Worm (Caenorhabditis elegans) whole organism, mixed stage, embryonic: ENCODE data around the gene F01G4.4.
"Not testable (repeated sequence)": the region's sequence is repeated elsewhere in the genome, so short reads cannot be mapped to it uniquely, and the experiment has no call there.

Source experiments
- M03D4.4 ChIP-seq: sonication (generic microtip); optimal IDR thresholded peaks from 2 replicates; lab custom pipeline; 2017; ENCODE audit warnings: mild to moderate bottlenecking, missing genetic modification characterization, missing compliant biosample characterization
- bed-3 ChIP-seq: fragments of 200-800 bp; sonication (Bioruptor generic); optimal IDR thresholded peaks from 3 replicates; lab custom pipeline; 2018; ENCODE audit warnings: mild to moderate bottlenecking, missing genetic modification characterization, moderate library complexity, missing compliant biosample characterization
- blmp-1 ChIP-seq: fragments of 150-350 bp; optimal IDR thresholded peaks from 2 replicates; lab custom pipeline; 2014; ENCODE audit warnings: missing biosample characterization, missing genetic modification characterization
- ceh-39 ChIP-seq: fragments of 150-350 bp; optimal IDR thresholded peaks from 2 replicates; lab custom pipeline; 2014; ENCODE audit warnings: missing biosample characterization, missing genetic modification characterization
- ceh-43 ChIP-seq: fragments of 200-800 bp; sonication (Bioruptor generic); optimal IDR thresholded peaks from 2 replicates; lab custom pipeline; 2018; ENCODE audit warnings: mild to moderate bottlenecking, missing genetic modification characterization, moderate library complexity, missing compliant biosample characterization
- ceh-83 ChIP-seq: fragments of 200-800 bp; sonication (Bioruptor generic); optimal IDR thresholded peaks from 2 replicates; lab custom pipeline; 2018; ENCODE audit warnings: mild to moderate bottlenecking, missing genetic modification characterization, missing compliant biosample characterization
- ces-1 ChIP-seq: fragments of 150-350 bp; optimal IDR thresholded peaks from 2 replicates; lab custom pipeline; 2014; ENCODE audit warnings: missing biosample characterization, missing genetic modification reagents, missing genetic modification characterization
- cnd-1 ChIP-seq: fragments of 200-800 bp; sonication (Bioruptor generic); optimal IDR thresholded peaks from 2 replicates; lab custom pipeline; 2018; ENCODE audit warnings: mild to moderate bottlenecking, missing genetic modification characterization, missing compliant biosample characterization
- drap-1 ChIP-seq: fragments of 200-800 bp; sonication (Bioruptor generic); optimal IDR thresholded peaks from 3 replicates; lab custom pipeline; 2018; ENCODE audit warnings: mild to moderate bottlenecking, missing genetic modification characterization, missing compliant biosample characterization
- elt-1 ChIP-seq: sonication (generic microtip); optimal IDR thresholded peaks from 2 replicates; lab custom pipeline; 2017; ENCODE audit warnings: missing genetic modification characterization, mild to moderate bottlenecking, missing compliant biosample characterization, antibody characterized with exemption, moderate library complexity, borderline replicate concordance; ENCODE audit not compliant: insufficient read depth
- elt-3 ChIP-seq: fragments of 150-350 bp; optimal IDR thresholded peaks from 2 replicates; lab custom pipeline; 2014; ENCODE audit warnings: missing biosample characterization, missing genetic modification characterization
- flh-1 ChIP-seq: fragments of 200-800 bp; sonication (Bioruptor generic); optimal IDR thresholded peaks from 2 replicates; lab custom pipeline; 2018; ENCODE audit warnings: mild to moderate bottlenecking, missing genetic modification characterization, moderate library complexity, missing compliant biosample characterization
- ham-2 ChIP-seq: fragments of 200-800 bp; sonication (Bioruptor generic); optimal IDR thresholded peaks from 2 replicates; lab custom pipeline; 2018; ENCODE audit warnings: mild to moderate bottlenecking, missing genetic modification characterization, missing compliant biosample characterization
- hlh-1 ChIP-seq: fragments of 150-350 bp; optimal IDR thresholded peaks from 2 replicates; lab custom pipeline; 2014; ENCODE audit warnings: missing biosample characterization, missing genetic modification reagents, missing genetic modification characterization
- lin-32 ChIP-seq: fragments of 200-800 bp; sonication (Bioruptor generic); optimal IDR thresholded peaks from 2 replicates; lab custom pipeline; 2018; ENCODE audit warnings: mild to moderate bottlenecking, missing genetic modification characterization, missing compliant biosample characterization
- lsy-2 ChIP-seq: fragments of 150-350 bp; optimal IDR thresholded peaks from 2 replicates; lab custom pipeline; 2014; ENCODE audit warnings: missing biosample characterization, missing genetic modification characterization
- mab-5 ChIP-seq: fragments of 150-350 bp; optimal IDR thresholded peaks from 2 replicates; lab custom pipeline; 2014; ENCODE audit warnings: missing biosample characterization, missing genetic modification characterization
- mep-1 ChIP-seq: fragments of 150-350 bp; optimal IDR thresholded peaks from 2 replicates; lab custom pipeline; 2017; ENCODE audit warnings: missing biosample characterization, missing genetic modification reagents, missing genetic modification characterization, inconsistent platforms
- mls-2 ChIP-seq: sonication (generic microtip); optimal IDR thresholded peaks from 2 replicates; lab custom pipeline; 2016; ENCODE audit warnings: mild to moderate bottlenecking, missing genetic modification characterization, moderate library complexity, missing compliant biosample characterization
- nhr-12 ChIP-seq: fragments of 150-350 bp; optimal IDR thresholded peaks from 2 replicates; lab custom pipeline; 2014; ENCODE audit warnings: missing biosample characterization, missing genetic modification characterization
- nhr-2 ChIP-seq: fragments of 150-350 bp; optimal IDR thresholded peaks from 2 replicates; lab custom pipeline; 2014; ENCODE audit warnings: missing biosample characterization, missing genetic modification characterization
- nhr-76 ChIP-seq: sonication (generic microtip); optimal IDR thresholded peaks from 2 replicates; lab custom pipeline; 2017; ENCODE audit warnings: missing biosample characterization, missing genetic modification characterization
- pha-4 ChIP-seq: fragments of 150-350 bp; optimal IDR thresholded peaks from 2 replicates; lab custom pipeline; 2018; ENCODE audit warnings: missing biosample characterization, missing genetic modification reagents, missing genetic modification characterization
- sem-2 ChIP-seq: fragments of 200-800 bp; sonication (Bioruptor generic); optimal IDR thresholded peaks from 2 replicates; lab custom pipeline; 2018; ENCODE audit warnings: mild to moderate bottlenecking, missing genetic modification characterization, missing compliant biosample characterization
- snpc-4 ChIP-seq: fragments of 150-350 bp; optimal IDR thresholded peaks from 2 replicates; lab custom pipeline; 2014; ENCODE audit warnings: missing biosample characterization, missing genetic modification characterization
- sptf-1 ChIP-seq: sonication (generic microtip); optimal IDR thresholded peaks from 2 replicates; lab custom pipeline; 2017; ENCODE audit warnings: mild to moderate bottlenecking, missing genetic modification characterization, moderate library complexity, missing compliant biosample characterization
- unc-120 ChIP-seq: sonication (generic microtip); optimal IDR thresholded peaks from 2 replicates; lab custom pipeline; 2017; ENCODE audit warnings: missing genetic modification characterization, missing compliant biosample characterization; ENCODE audit not compliant: poor library complexity, severe bottlenecking
- unc-39 ChIP-seq: fragments of 150-350 bp; optimal IDR thresholded peaks from 2 replicates; lab custom pipeline; 2014; ENCODE audit warnings: missing biosample characterization, missing genetic modification characterization
- unc-62 ChIP-seq: fragments of 150-350 bp; optimal IDR thresholded peaks from 2 replicates; lab custom pipeline; 2014; ENCODE audit warnings: missing biosample characterization, missing genetic modification reagents, missing genetic modification characterization
- zip-8 ChIP-seq: fragments of 150-350 bp; optimal IDR thresholded peaks from 2 replicates; lab custom pipeline; 2014; ENCODE audit warnings: missing biosample characterization, missing genetic modification characterization

F01G4.4 gene

DNA sequence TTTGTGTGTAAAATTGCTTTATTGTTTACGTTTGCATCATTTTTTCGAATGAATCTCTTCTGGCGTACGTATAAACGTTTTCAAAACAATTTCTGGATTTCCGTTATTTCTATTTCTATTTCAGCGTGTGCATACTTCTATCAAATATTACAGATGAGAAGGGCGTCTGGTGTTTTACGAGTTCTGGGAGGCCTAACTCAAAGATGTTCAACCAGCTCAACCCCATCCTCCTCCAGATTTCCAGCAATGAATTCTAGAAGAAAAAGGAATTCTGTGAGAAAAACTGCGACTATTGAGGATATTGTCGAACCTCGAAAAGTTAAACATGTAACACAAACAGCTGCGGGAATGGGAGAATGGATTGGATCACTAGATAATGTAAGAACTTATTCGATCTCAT, 7.7 kb downstream of the F01G4.4 start, which contains the start of gene C08F8.2:
Gene C08F8.2, plus strand, starts transcription at position 154 of the 400 bp plus-strand sequence.
- TF ChIP-seq elt-3 (no peak), pha-4 (tag; lab: Kevin White, UChicago) (no peak), drap-1 (no peak), ceh-39 (no peak), ceh-43 (no peak), ham-2 (GFP tag; lab: Kevin White, UChicago) (no peak), unc-120 (no peak), unc-62 (GFP tag; lab: Kevin White, UChicago) (no peak), ceh-83 (GFP tag; lab: Kevin White, UChicago) (no peak), hlh-1 (no peak), lin-32 (GFP tag; lab: Kevin White, UChicago) (no peak)
- TF ChIP-seq, all 35 proteins: peak for 0

DNA sequence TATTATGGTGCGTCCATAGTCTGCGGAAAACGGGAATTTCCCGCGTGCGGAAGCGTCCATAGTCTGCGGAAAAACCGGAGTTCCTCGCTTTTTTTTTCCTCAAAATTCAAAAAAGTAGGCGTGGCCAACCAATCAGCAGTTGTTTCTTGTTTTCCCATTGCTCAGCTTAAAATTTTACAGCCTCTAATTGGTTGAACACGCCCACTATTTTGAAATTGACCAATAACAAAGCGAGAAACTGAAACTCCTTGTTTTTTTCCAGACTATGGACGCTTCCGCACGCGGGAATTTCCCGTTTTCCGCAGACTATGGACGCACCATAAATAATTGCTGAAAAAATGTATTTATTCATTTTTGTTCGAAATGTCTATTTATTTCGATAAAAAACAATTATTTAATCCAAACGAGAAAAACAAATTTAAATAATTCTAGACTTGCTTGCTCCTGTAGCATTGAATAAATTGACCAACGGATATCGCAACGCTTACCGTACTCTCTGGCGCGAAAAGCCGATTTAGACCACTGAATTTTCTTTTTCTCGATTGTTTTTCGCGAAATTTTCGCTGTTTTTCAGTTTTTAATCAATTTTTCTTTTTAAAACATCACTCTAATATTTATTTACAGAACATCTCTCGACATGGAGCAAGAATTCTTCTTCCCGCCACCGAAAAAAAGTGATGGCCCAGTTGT, 11.4 kb downstream of the F01G4.4 start, which contains the start of gene C08F8.3:
Gene C08F8.3, plus strand, starts transcription at position 620 of the 690 bp plus-strand sequence.
- not testable (repeated sequence) for TF ChIP-seq sem-2 (GFP tag; lab: Kevin White, UChicago); pha-4 (tag; lab: Kevin White, UChicago); unc-120

DNA sequence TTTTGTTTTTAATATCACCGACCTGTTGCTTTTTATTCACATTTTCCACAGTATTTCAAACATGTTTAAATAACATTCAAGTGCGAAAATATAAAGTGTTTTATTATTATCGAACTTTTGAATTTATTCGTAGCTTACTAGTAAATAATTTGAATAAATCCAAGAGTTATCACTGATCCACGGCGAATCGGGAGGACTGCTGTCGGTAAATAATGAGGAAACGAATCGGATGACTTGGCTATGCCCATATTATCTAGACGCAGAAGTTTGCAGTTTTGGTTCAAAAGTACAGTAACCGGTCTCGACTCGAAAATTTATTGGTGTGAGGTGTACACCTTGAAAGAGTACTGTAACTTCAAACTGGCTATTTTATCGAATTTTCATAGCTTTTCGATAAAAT, 13.4 kb downstream of the F01G4.4 start:
- no peak for TF ChIP-seq nhr-76 (tag; lab: Kevin White, UChicago)
- TF ChIP-seq sptf-1, result no peak
- TF ChIP-seq bed-3 (GFP tag; lab: Kevin White, UChicago), result no peak
- no peak for TF ChIP-seq hlh-1
- no peak for TF ChIP-seq flh-1
- TF ChIP-seq unc-120, result no peak
- TF ChIP-seq nhr-2, result no peak
- no peak for TF ChIP-seq blmp-1 (tag; lab: Kevin White, UChicago)
- TF ChIP-seq ham-2 (GFP tag; lab: Kevin White, UChicago), result no peak
- TF ChIP-seq pha-4 (tag; lab: Kevin White, UChicago), result no peak
- TF ChIP-seq ces-1, result no peak
- no peak for TF ChIP-seq mab-5 (tag; lab: Kevin White, UChicago)
- no peak for TF ChIP-seq mep-1 (tag; lab: Kevin White, UChicago)
- TF ChIP-seq, all 35 proteins: peak for 0

DNA sequence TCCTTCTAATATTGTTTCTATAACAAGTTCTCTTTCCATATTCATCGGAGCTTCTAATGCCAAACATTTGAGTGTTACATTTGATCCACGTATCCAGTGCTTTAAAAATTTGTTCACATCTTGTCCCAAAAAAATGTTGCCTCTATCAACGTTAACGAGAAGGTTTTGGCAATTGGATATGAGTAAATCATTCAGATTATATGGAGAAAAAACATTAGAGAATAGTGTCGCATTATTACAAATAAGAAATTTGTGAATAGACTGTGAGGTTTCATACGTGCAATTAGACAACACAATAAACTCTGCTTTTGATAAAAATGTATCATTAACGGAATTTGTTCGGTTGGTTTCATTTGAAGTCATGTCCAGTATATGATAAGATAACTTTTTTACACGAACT, 16.7 kb downstream of the F01G4.4 start, which contains the start of gene mboa-4:
Gene mboa-4, minus strand, starts transcription at position 101 of the 400 bp plus-strand sequence.
- TF ChIP-seq drap-1, result no peak
- TF ChIP-seq ces-1, result no peak

DNA sequence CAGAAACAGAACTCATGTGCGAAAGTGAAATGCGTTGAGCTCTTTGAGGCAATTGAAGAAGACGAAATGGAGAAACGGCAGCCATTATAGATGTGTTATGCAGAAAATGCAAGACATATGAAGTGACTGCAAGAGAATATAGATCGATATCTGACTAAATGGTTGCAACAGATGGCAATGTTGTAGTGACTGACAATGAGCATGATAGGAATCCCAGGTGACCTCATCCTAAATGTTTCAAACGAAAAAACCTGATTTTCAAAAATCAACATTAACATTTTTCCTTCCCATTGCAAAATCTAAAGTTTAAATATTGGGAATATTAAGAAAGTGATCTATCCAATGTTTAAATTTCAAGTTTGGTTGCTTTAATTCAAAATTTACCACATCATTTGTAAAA, 17.6 kb downstream of the F01G4.4 start, which contains the start of gene C08F8.15:
Gene C08F8.15, minus strand, starts transcription at position 101 of the 400 bp plus-strand sequence.
- TF ChIP-seq elt-1 (tag; lab: Kevin White, UChicago) (no peak), mab-5 (tag; lab: Kevin White, UChicago) (no peak), lin-32 (GFP tag; lab: Kevin White, UChicago) (no peak), lsy-2 (tag; lab: Kevin White, UChicago) (no peak), ceh-39 (no peak), M03D4.4 (tag; lab: Kevin White, UChicago) (no peak), bed-3 (GFP tag; lab: Kevin White, UChicago) (no peak), zip-8 (tag; lab: Kevin White, UChicago) (no peak), unc-39 (tag; lab: Kevin White, UChicago) (no peak), nhr-2 (no peak), hlh-1 (no peak), nhr-12 (tag; lab: Kevin White, UChicago) (no peak), ces-1 (no peak), sem-2 (GFP tag; lab: Kevin White, UChicago) (no peak), snpc-4 (tag; lab: Kevin White, UChicago) (no peak), blmp-1 (tag; lab: Kevin White, UChicago) (no peak), cnd-1 (tag; lab: Kevin White, UChicago) (no peak), mls-2 (tag; lab: Kevin White, UChicago) (no peak), ceh-83 (GFP tag; lab: Kevin White, UChicago) (no peak), mep-1 (tag; lab: Kevin White, UChicago) (no peak)
